Worm (Caenorhabditis elegans) whole organism, L4 larva: ENCODE measurements around the gene rsp-2.

Experiments
- F10B5.3 ChIP-seq: sonication (generic microtip); optimal IDR thresholded peaks from 2 replicates; lab custom pipeline; 2016; ENCODE audit warnings: mild to moderate bottlenecking, missing genetic modification characterization, missing compliant biosample characterization
- R02D3.7 ChIP-seq: fragments of 150-350 bp; sonication (generic microtip); optimal IDR thresholded peaks from 3 replicates; lab custom pipeline; 2014; ENCODE audit warnings: missing biosample characterization, missing genetic modification characterization
- T20F7.1 ChIP-seq: fragments of 200-800 bp; sonication (Bioruptor generic); optimal IDR thresholded peaks from 2 replicates; lab custom pipeline; 2018; ENCODE audit warnings: mild to moderate bottlenecking, missing genetic modification characterization, missing compliant biosample characterization
- T26A8.4 ChIP-seq: fragments of 200-800 bp; sonication (Bioruptor generic); IDR thresholded peaks from 2 replicates; pipeline ENCODE4 v1.3.6; 2022; ENCODE audit warnings: missing genetic modification characterization, missing compliant biosample characterization
- Y48G9A.11 ChIP-seq: fragments of 200-800 bp; sonication (Bioruptor generic); IDR thresholded peaks from 2 replicates; pipeline ENCODE4 v1.3.6; 2022; ENCODE audit warnings: missing genetic modification reagents, missing genetic modification characterization, missing compliant biosample characterization
- aha-1 ChIP-seq: fragments of 150-350 bp; peaks from one replicate; lab custom pipeline; 2014; ENCODE audit warnings: missing biosample characterization, missing genetic modification characterization
- aly-2 ChIP-seq: sonication (generic microtip); optimal IDR thresholded peaks from 2 replicates; lab custom pipeline; 2018; ENCODE audit warnings: missing biosample characterization, missing genetic modification characterization
- ama-1 ChIP-seq: fragments of 150-350 bp; optimal IDR thresholded peaks from 2 replicates; lab custom pipeline; 2014; ENCODE audit warnings: inconsistent platforms, mixed read lengths
- arid-1 ChIP-seq: fragments of 200-800 bp; sonication (Bioruptor generic); conservative IDR thresholded peaks from 2 replicates; pipeline ENCODE4 v1.3.6; 2022; ENCODE audit warnings: missing genetic modification reagents, missing genetic modification characterization, missing compliant biosample characterization
- attf-4 ChIP-seq: sonication (generic microtip); optimal IDR thresholded peaks from 3 replicates; lab custom pipeline; 2017; ENCODE audit warnings: missing biosample characterization, missing genetic modification characterization
- ceh-20 ChIP-seq: fragments of 200-800 bp; sonication (Bioruptor generic); IDR thresholded peaks from 2 replicates; pipeline ENCODE4 v1.3.6; 2022; ENCODE audit warnings: missing genetic modification reagents, missing genetic modification characterization, missing compliant biosample characterization
- ceh-32 ChIP-seq: sonication (generic microtip); optimal IDR thresholded peaks from 2 replicates; lab custom pipeline; 2016; ENCODE audit warnings: mild to moderate bottlenecking, missing genetic modification characterization, missing compliant biosample characterization; ENCODE audit not compliant: poor library complexity
- ceh-62 ChIP-seq: sonication (generic microtip); optimal IDR thresholded peaks from 2 replicates; lab custom pipeline; 2017; ENCODE audit warnings: missing biosample characterization, missing genetic modification characterization
- ceh-82 ChIP-seq: sonication (generic microtip); optimal IDR thresholded peaks from 2 replicates; lab custom pipeline; 2017; ENCODE audit warnings: missing biosample characterization, missing genetic modification characterization
- daf-16 ChIP-seq, 3 experiments: sonication (generic microtip); optimal IDR thresholded peaks; 2 replicates each; lab custom pipeline; 2016 to 2017; ENCODE audit warnings: missing genetic modification characterization in 3 of 3, missing genetic modification reagents in 3 of 3, mild to moderate bottlenecking in 2 of 3, missing compliant biosample characterization in 2 of 3, missing biosample characterization in 1 of 3, moderate library complexity in 1 of 3
- daf-19 ChIP-seq: fragments of 200-800 bp; sonication (Bioruptor generic); conservative IDR thresholded peaks from 2 replicates; pipeline ENCODE4 v1.3.6; 2022; ENCODE audit warnings: missing genetic modification characterization, missing compliant biosample characterization
- dmd-9 ChIP-seq: fragments of 200-800 bp; sonication (Bioruptor generic); IDR thresholded peaks from 2 replicates; pipeline ENCODE4 v1.3.6; 2022; ENCODE audit warnings: missing genetic modification reagents, missing genetic modification characterization, missing compliant biosample characterization
- dpl-1 ChIP-seq: fragments of 150-350 bp; optimal IDR thresholded peaks from 2 replicates; lab custom pipeline; 2014; ENCODE audit warnings: missing biosample characterization, missing genetic modification reagents, missing genetic modification characterization
- duxl-1 ChIP-seq: sonication (generic microtip); optimal IDR thresholded peaks from 2 replicates; lab custom pipeline; 2016; ENCODE audit warnings: mild to moderate bottlenecking, missing genetic modification characterization, moderate library complexity, missing compliant biosample characterization; ENCODE audit not compliant: poor library complexity
- egl-43 ChIP-seq: fragments of 200-800 bp; sonication (Bioruptor generic); IDR thresholded peaks from 2 replicates; pipeline ENCODE4 v1.3.6; 2022; ENCODE audit warnings: missing genetic modification reagents, missing genetic modification characterization, missing compliant biosample characterization
- gei-8 ChIP-seq: fragments of 200-800 bp; sonication (Bioruptor generic); optimal IDR thresholded peaks from 2 replicates; lab custom pipeline; 2018; ENCODE audit warnings: mild to moderate bottlenecking, missing genetic modification characterization, missing compliant biosample characterization
- hlh-30 ChIP-seq: sonication (generic microtip); optimal IDR thresholded peaks from 2 replicates; lab custom pipeline; 2017; ENCODE audit warnings: antibody characterized with exemption, mild to moderate bottlenecking, missing genetic modification characterization, missing compliant biosample characterization; ENCODE audit not compliant: insufficient read depth
- hmg-1.1 ChIP-seq: fragments of 200-800 bp; sonication (Bioruptor generic); IDR thresholded peaks from 2 replicates; pipeline ENCODE4 v1.3.6; 2022; ENCODE audit warnings: missing genetic modification reagents, missing genetic modification characterization, missing compliant biosample characterization
- jun-1 ChIP-seq: fragments of 150-350 bp; optimal IDR thresholded peaks from 2 replicates; lab custom pipeline; 2014; ENCODE audit warnings: missing biosample characterization, missing genetic modification reagents, missing genetic modification characterization
- lir-3 ChIP-seq: sonication (generic microtip); optimal IDR thresholded peaks from 2 replicates; lab custom pipeline; 2016; ENCODE audit warnings: mild to moderate bottlenecking, missing genetic modification characterization, missing compliant biosample characterization
- lsy-2 ChIP-seq, 2 experiments: fragments of 150-350 bp in 1 of 2; sonication (generic microtip) in 1 of 2; optimal IDR thresholded peaks; 2 replicates each; lab custom pipeline; 2014 to 2017; ENCODE audit warnings: missing biosample characterization in 2 of 2, missing genetic modification characterization in 2 of 2
- madf-5 ChIP-seq, 2 experiments: fragments of 200-800 bp; sonication (Bioruptor generic); IDR thresholded peaks; 2 replicates each; pipeline ENCODE4 v1.3.6; 2022; ENCODE audit warnings: missing compliant biosample characterization in 2 of 2, missing genetic modification characterization in 2 of 2
- mdl-1 ChIP-seq, 2 experiments: fragments of 150-350 bp in 1 of 2; sonication (generic microtip) in 1 of 2; optimal IDR thresholded peaks; 2 replicates each; lab custom pipeline; 2014 to 2017; ENCODE audit warnings: missing biosample characterization in 2 of 2, missing genetic modification characterization in 2 of 2
- mdt-29 ChIP-seq: fragments of 200-800 bp; sonication (Bioruptor generic); IDR thresholded peaks from 2 replicates; pipeline ENCODE4 v1.3.6; 2022; ENCODE audit warnings: missing genetic modification reagents, missing genetic modification characterization, missing compliant biosample characterization
- mes-2 ChIP-seq: sonication (generic microtip); optimal IDR thresholded peaks from 2 replicates; lab custom pipeline; 2016; ENCODE audit warnings: missing genotype, mild to moderate bottlenecking, missing genetic modification characterization, missing compliant biosample characterization; ENCODE audit not compliant: poor library complexity, severe bottlenecking
- mxl-2 ChIP-seq: fragments of 200-800 bp; sonication (Bioruptor generic); conservative IDR thresholded peaks from 2 replicates; pipeline ENCODE4 v1.3.6; 2022; ENCODE audit warnings: missing genetic modification reagents, missing genetic modification characterization, missing compliant biosample characterization
- nhr-11 ChIP-seq: fragments of 150-350 bp; optimal IDR thresholded peaks from 2 replicates; lab custom pipeline; 2014; ENCODE audit warnings: missing biosample characterization, missing genetic modification characterization
- nhr-28 ChIP-seq: fragments of 150-350 bp; optimal IDR thresholded peaks from 2 replicates; lab custom pipeline; 2014; ENCODE audit warnings: missing biosample characterization, missing genetic modification characterization
- nhr-77 ChIP-seq: fragments of 150-350 bp; optimal IDR thresholded peaks from 2 replicates; lab custom pipeline; 2014; ENCODE audit warnings: missing biosample characterization, missing genetic modification characterization
- pha-4 ChIP-seq, 2 experiments: fragments of 150-350 bp in 1 of 2; fragments of 200-800 bp in 1 of 2; sonication (Bioruptor generic) in 1 of 2; IDR thresholded peaks in 1 of 2; optimal IDR thresholded peaks in 1 of 2; 2 replicates each; pipeline versions ENCODE4 v1.3.6 to Lab custom; 2014 to 2022; ENCODE audit warnings: missing genetic modification characterization in 2 of 2, missing genetic modification reagents in 2 of 2, missing biosample characterization in 1 of 2, missing compliant biosample characterization in 1 of 2
- sdz-12 ChIP-seq: fragments of 200-800 bp; sonication (Bioruptor generic); optimal IDR thresholded peaks from 2 replicates; lab custom pipeline; 2018; ENCODE audit warnings: mild to moderate bottlenecking, missing genetic modification characterization, missing compliant biosample characterization
- set-16 ChIP-seq: fragments of 200-800 bp; sonication (Bioruptor generic); IDR thresholded peaks from 2 replicates; pipeline ENCODE4 v1.3.6; 2022; ENCODE audit warnings: missing genetic modification reagents, missing genetic modification characterization, missing compliant biosample characterization
- snpc-1.2 ChIP-seq: fragments of 200-800 bp; sonication (Bioruptor generic); IDR thresholded peaks from 2 replicates; pipeline ENCODE4 v1.3.6; 2022; ENCODE audit warnings: missing genetic modification reagents, missing genetic modification characterization, missing compliant biosample characterization
- spr-1 ChIP-seq: sonication (generic microtip); optimal IDR thresholded peaks from 2 replicates; lab custom pipeline; 2016; ENCODE audit warnings: mild to moderate bottlenecking, missing genetic modification characterization, missing compliant biosample characterization
- tag-97 ChIP-seq: fragments of 200-800 bp; sonication (Bioruptor generic); IDR thresholded peaks from 2 replicates; pipeline ENCODE4 v1.3.6; 2022; ENCODE audit warnings: missing genetic modification characterization, missing compliant biosample characterization
- unc-62 ChIP-seq, 3 experiments: fragments of 150-350 bp in 1 of 3; sonication (generic microtip); optimal IDR thresholded peaks in 2 of 3; peaks in 1 of 3; 1 replicate in 1 of 3; 2 replicates in 2 of 3; lab custom pipeline; 2014 to 2017; ENCODE audit warnings: missing biosample characterization in 3 of 3, missing genetic modification characterization in 3 of 3, missing genetic modification reagents in 3 of 3, missing genotype in 1 of 3
- vab-7 ChIP-seq: fragments of 200-800 bp; sonication (Bioruptor generic); IDR thresholded peaks from 2 replicates; pipeline ENCODE4 v1.3.6; 2022; ENCODE audit warnings: missing genetic modification reagents, missing genetic modification characterization, missing compliant biosample characterization
- zip-2 ChIP-seq: fragments of 150-350 bp; optimal IDR thresholded peaks from 2 replicates; lab custom pipeline; 2014; ENCODE audit warnings: missing biosample characterization, missing genetic modification characterization
- ztf-11 ChIP-seq: fragments of 150-350 bp; optimal IDR thresholded peaks from 2 replicates; lab custom pipeline; 2014; ENCODE audit warnings: missing biosample characterization, missing genetic modification characterization

rsp-2 gene

ce11 chrII:11443128-11443527, 9.6 kb downstream of the rsp-2 start:
- no peak for TF ChIP-seq vab-7
- TF ChIP-seq F10B5.3 (tag; lab: Kevin White, UChicago): no peak
- TF ChIP-seq aly-2 (tag; lab: Kevin White, UChicago): no peak
- TF ChIP-seq snpc-1.2 (GFP tag; lab: Robert Waterston, UW): 0 out of 2 replicates have a peak, but pooled peaks have one; percentile 36
- TF ChIP-seq attf-4 (tag; lab: Kevin White, UChicago): no peak
- no peak for TF ChIP-seq daf-19 (GFP tag; lab: Robert Waterston, UW)
- no peak for TF ChIP-seq mdt-29 (GFP tag; lab: Robert Waterston, UW)
- TF ChIP-seq jun-1 (tag; lab: Kevin White, UChicago): no peak
- TF ChIP-seq mdl-1 (tag; optimal IDR thresholded peaks at IDR 0.05; lab: Kevin White, UChicago): no peak
- TF ChIP-seq tag-97 (GFP tag; lab: Robert Waterston, UW): no peak
- no peak for TF ChIP-seq mxl-2 (GFP tag; lab: Robert Waterston, UW)
- TF ChIP-seq T26A8.4 (GFP tag; lab: Robert Waterston, UW): no peak
- TF ChIP-seq nhr-77 (tag; lab: Kevin White, UChicago): no peak
- TF ChIP-seq madf-5 (GFP tag; IDR thresholded peaks at IDR 0.05; lab: Robert Waterston, UW): no peak
- no peak for TF ChIP-seq ceh-20 (GFP tag; lab: Robert Waterston, UW)
- no peak for TF ChIP-seq T20F7.1 (GFP tag; lab: Kevin White, UChicago)
- TF ChIP-seq dmd-9 (GFP tag; lab: Robert Waterston, UW): no peak
- TF ChIP-seq set-16 (GFP tag; lab: Robert Waterston, UW): peak; percentile 96
- peak; percentile 49; the same call in 1 of the 2 replicates for TF ChIP-seq egl-43 (GFP tag; lab: Robert Waterston, UW)

- TF ChIP-seq aha-1: peak; percentile 31
Measured at ce11 chrII:11442425-11442824, 10.3 kb downstream of the rsp-2 start, which contains the start of gene ebp-2. Gene ebp-2, plus strand, starts transcription at chrII:11442725.

ce11 chrII:11440265-11440664, 12.5 kb downstream of the rsp-2 start, which contains the start of gene VW02B12L.2:
Gene VW02B12L.2, minus strand, starts transcription at chrII:11440329.
- no peak for TF ChIP-seq zip-2
- TF ChIP-seq pha-4 (GFP tag; IDR thresholded peaks at IDR 0.05; lab: Robert Waterston, UW): no peak
- TF ChIP-seq pha-4 (tag; optimal IDR thresholded peaks at IDR 0.05; lab: Kevin White, UChicago): no peak
- no peak for TF ChIP-seq unc-62 (GFP tag; optimal IDR thresholded peaks at IDR 0.05 in 1 of 2; lab: Kevin White, UChicago)
- no peak for TF ChIP-seq unc-62 (tag; optimal IDR thresholded peaks at IDR 0.05; lab: Kevin White, UChicago)
- TF ChIP-seq spr-1 (tag; lab: Kevin White, UChicago): no peak
- peak; percentile 94 for TF ChIP-seq T20F7.1 (GFP tag; lab: Kevin White, UChicago)
- no peak for TF ChIP-seq hmg-1.1 (GFP tag; lab: Robert Waterston, UW)
- TF ChIP-seq arid-1: no peak
- TF ChIP-seq hlh-30 (tag; lab: Kevin White, UChicago): no peak
- no peak for TF ChIP-seq ztf-11 (tag; lab: Kevin White, UChicago)
- TF ChIP-seq ceh-32 (tag; lab: Kevin White, UChicago): no peak
- TF ChIP-seq aha-1: peak; percentile 25
- no peak for TF ChIP-seq lir-3 (tag; lab: Kevin White, UChicago)
- no peak for TF ChIP-seq ceh-62 (tag; lab: Kevin White, UChicago)
- no peak for TF ChIP-seq mdt-29 (GFP tag; lab: Robert Waterston, UW)
- no peak for TF ChIP-seq sdz-12
- TF ChIP-seq aly-2 (tag; lab: Kevin White, UChicago): no peak
- no peak for TF ChIP-seq nhr-11 (tag; lab: Kevin White, UChicago)
- peak; percentile 45; the same call in 1 of the 2 replicates for TF ChIP-seq Y48G9A.11 (GFP tag; lab: Robert Waterston, UW)
- TF ChIP-seq ama-1 (lab: Kevin White, UChicago): no peak
- TF ChIP-seq ceh-82: no peak
- no peak for TF ChIP-seq gei-8 (GFP tag; lab: Kevin White, UChicago)
- no peak for TF ChIP-seq duxl-1 (tag; lab: Kevin White, UChicago)
- peak; percentile 83 for TF ChIP-seq dpl-1 (GFP tag; lab: Kevin White, UChicago)
- peak; percentile 65 for TF ChIP-seq R02D3.7 (tag; lab: Kevin White, UChicago)
- TF ChIP-seq F10B5.3 (tag; lab: Kevin White, UChicago): no peak
- TF ChIP-seq mes-2: peak; percentile 14
- no peak for TF ChIP-seq tag-97 (GFP tag; lab: Robert Waterston, UW)
- peak in 1 of 2 experiments; percentile 66 for TF ChIP-seq lsy-2 (tag; optimal IDR thresholded peaks at IDR 0.05; lab: Kevin White, UChicago)
- no peak for TF ChIP-seq daf-16 (GFP tag; optimal IDR thresholded peaks at IDR 0.05; lab: Kevin White, UChicago)
- TF ChIP-seq daf-16 (tag; optimal IDR thresholded peaks at IDR 0.05; lab: Kevin White, UChicago): peak; percentile 15
- TF ChIP-seq nhr-28: peak; percentile 28
- TF ChIP-seq, all 104 proteins: peak for 9
